Worm (Caenorhabditis elegans): ENCODE results near the gene K02E11.6.

DNA sequence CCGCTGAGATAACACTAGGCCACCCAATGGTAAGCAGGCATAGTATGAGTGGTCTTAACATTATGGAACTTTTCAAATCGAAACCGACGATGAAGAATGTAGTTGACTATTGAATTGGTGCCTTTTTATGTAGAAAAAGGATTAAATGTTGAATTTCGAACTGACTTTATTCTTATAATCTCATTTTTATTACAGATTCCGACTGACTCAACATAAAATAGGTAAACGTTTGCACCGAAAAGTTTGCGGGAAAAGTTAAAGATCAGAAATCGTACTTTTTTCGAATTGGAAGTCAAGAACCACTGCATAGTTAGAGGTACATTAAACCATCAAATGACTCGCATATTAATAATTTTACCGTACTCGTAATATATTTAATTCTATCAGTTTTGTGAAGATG lies 5.6 kb downstream of the K02E11.6 start, which contains the start of gene K02E11.7:
- no peak for TF ChIP-seq somi-1 (GFP tag; optimal IDR thresholded peaks at IDR 0.05)
- TF ChIP-seq hlh-26 (GFP tag; conservative IDR thresholded peaks at IDR 0.05) = no peak
- no peak for TF ChIP-seq unc-62 (GFP tag; optimal IDR thresholded peaks at IDR 0.05)
- TF ChIP-seq madf-6 (GFP tag; IDR thresholded peaks at IDR 0.05) = no peak
